Worm (Caenorhabditis elegans) whole organism, late embryonic: ENCODE results near the gene bpnt-1.
A peak's percentile ranks its signal among the peaks of the same experiment; 100 is the strongest.

Experiments
- C08G9.2 ChIP-seq: sonication (generic microtip); optimal IDR thresholded peaks from 2 replicates; lab custom pipeline; 2016; ENCODE audit warnings: mild to moderate bottlenecking, missing genetic modification characterization, moderate library complexity, missing compliant biosample characterization
- F13H6.1 ChIP-seq: sonication (generic microtip); optimal IDR thresholded peaks from 2 replicates; lab custom pipeline; 2016; ENCODE audit warnings: missing genetic modification characterization, missing compliant biosample characterization
- ceh-19 ChIP-seq: fragments of 200-800 bp; sonication (Bioruptor generic); optimal IDR thresholded peaks from 2 replicates; lab custom pipeline; 2018; ENCODE audit warnings: mild to moderate bottlenecking, missing genetic modification characterization, missing compliant biosample characterization
- ceh-22 ChIP-seq: sonication (generic microtip); optimal IDR thresholded peaks from 2 replicates; lab custom pipeline; 2017; ENCODE audit warnings: missing biosample characterization, missing genetic modification characterization
- ceh-30 ChIP-seq: fragments of 150-350 bp; optimal IDR thresholded peaks from 2 replicates; lab custom pipeline; 2014; ENCODE audit warnings: missing biosample characterization, missing genetic modification characterization
- ceh-31 ChIP-seq: sonication (generic microtip); optimal IDR thresholded peaks from 2 replicates; lab custom pipeline; 2016; ENCODE audit warnings: missing genetic modification characterization, missing compliant biosample characterization
- ceh-34 ChIP-seq: sonication (generic microtip); optimal IDR thresholded peaks from 2 replicates; lab custom pipeline; 2016; ENCODE audit warnings: mild to moderate bottlenecking, missing genetic modification characterization, missing compliant biosample characterization
- ceh-45 ChIP-seq: fragments of 200-800 bp; sonication (Bioruptor generic); IDR thresholded peaks from 2 replicates; pipeline ENCODE4 v1.3.6; 2022; ENCODE audit warnings: missing genetic modification reagents, missing genetic modification characterization, missing compliant biosample characterization
- ceh-48 ChIP-seq: sonication (generic microtip); optimal IDR thresholded peaks from 2 replicates; lab custom pipeline; 2016; ENCODE audit warnings: missing genetic modification characterization, inconsistent platforms, missing compliant biosample characterization
- che-1 ChIP-seq: sonication (generic microtip); optimal IDR thresholded peaks from 2 replicates; lab custom pipeline; 2016; ENCODE audit warnings: mild to moderate bottlenecking, missing genetic modification characterization, missing compliant biosample characterization
- dmd-4 ChIP-seq: sonication (generic microtip); optimal IDR thresholded peaks from 2 replicates; lab custom pipeline; 2016; ENCODE audit warnings: borderline replicate concordance, missing genetic modification characterization, missing compliant biosample characterization
- elt-2 ChIP-seq: sonication (generic microtip); optimal IDR thresholded peaks from 2 replicates; lab custom pipeline; 2016; ENCODE audit warnings: missing genetic modification reagents, missing genetic modification characterization, missing compliant biosample characterization
- elt-4 ChIP-seq: sonication (generic microtip); optimal IDR thresholded peaks from 2 replicates; lab custom pipeline; 2016; ENCODE audit warnings: missing genetic modification characterization, missing compliant biosample characterization
- ets-4 ChIP-seq: sonication (generic microtip); optimal IDR thresholded peaks from 2 replicates; lab custom pipeline; 2016; ENCODE audit warnings: missing genetic modification characterization, missing compliant biosample characterization
- fax-1 ChIP-seq: sonication (generic microtip); optimal IDR thresholded peaks from 2 replicates; lab custom pipeline; 2016; ENCODE audit warnings: missing genotype, missing genetic modification characterization, missing compliant biosample characterization
- fkh-10 ChIP-seq: fragments of 150-350 bp; optimal IDR thresholded peaks from 2 replicates; lab custom pipeline; 2014; ENCODE audit warnings: missing biosample characterization, missing genetic modification reagents, missing genetic modification characterization
- fkh-6 ChIP-seq: sonication (generic microtip); optimal IDR thresholded peaks from 2 replicates; lab custom pipeline; 2016; ENCODE audit warnings: missing genetic modification characterization, missing compliant biosample characterization
- hlh-15 ChIP-seq: sonication (generic microtip); optimal IDR thresholded peaks from 2 replicates; lab custom pipeline; 2016; ENCODE audit warnings: missing genetic modification characterization, missing compliant biosample characterization
- hlh-6 ChIP-seq: sonication (generic microtip); optimal IDR thresholded peaks from 2 replicates; lab custom pipeline; 2016; ENCODE audit warnings: missing genotype, missing genetic modification characterization, missing compliant biosample characterization
- hlh-8 ChIP-seq: sonication (generic microtip); optimal IDR thresholded peaks from 2 replicates; lab custom pipeline; 2016; ENCODE audit warnings: missing genotype, missing genetic modification characterization, missing compliant biosample characterization
- lim-6 ChIP-seq: sonication (generic microtip); optimal IDR thresholded peaks from 2 replicates; lab custom pipeline; 2016; ENCODE audit warnings: missing genetic modification characterization, missing compliant biosample characterization
- nhr-232 ChIP-seq: sonication (generic microtip); optimal IDR thresholded peaks from 2 replicates; lab custom pipeline; 2016; ENCODE audit warnings: missing genetic modification characterization, missing compliant biosample characterization
- npax-4 ChIP-seq: sonication (generic microtip); optimal IDR thresholded peaks from 2 replicates; lab custom pipeline; 2016; ENCODE audit warnings: missing genetic modification characterization, missing compliant biosample characterization
- pag-3 ChIP-seq: sonication (generic microtip); optimal IDR thresholded peaks from 2 replicates; lab custom pipeline; 2016; ENCODE audit warnings: missing compliant biosample characterization, missing genetic modification characterization, borderline replicate concordance
- pha-4 ChIP-seq: fragments of 150-350 bp; optimal IDR thresholded peaks from 2 replicates; lab custom pipeline; 2018; ENCODE audit warnings: missing biosample characterization, missing genetic modification reagents, missing genetic modification characterization
- pqm-1 ChIP-seq: sonication (generic microtip); optimal IDR thresholded peaks from 2 replicates; lab custom pipeline; 2016; ENCODE audit warnings: missing genetic modification characterization, missing compliant biosample characterization
- rnt-1 ChIP-seq: sonication (generic microtip); optimal IDR thresholded peaks from 2 replicates; lab custom pipeline; 2016; ENCODE audit warnings: missing genetic modification characterization, missing compliant biosample characterization
- sdc-2 ChIP-seq: sonication (generic microtip); optimal IDR thresholded peaks from 2 replicates; lab custom pipeline; 2016; ENCODE audit warnings: missing genotype, missing genetic modification characterization, missing compliant biosample characterization
- sox-4 ChIP-seq: sonication (generic microtip); optimal IDR thresholded peaks from 2 replicates; lab custom pipeline; 2017; ENCODE audit warnings: mild to moderate bottlenecking, missing genetic modification characterization, inconsistent platforms, missing compliant biosample characterization
- syd-9 ChIP-seq: sonication (generic microtip); optimal IDR thresholded peaks from 2 replicates; lab custom pipeline; 2016; ENCODE audit warnings: mild to moderate bottlenecking, missing genetic modification characterization, moderate library complexity, missing compliant biosample characterization
- tbx-7 ChIP-seq: sonication (generic microtip); optimal IDR thresholded peaks from 2 replicates; lab custom pipeline; 2016; ENCODE audit warnings: missing genotype, missing genetic modification characterization, missing compliant biosample characterization
- ttx-3 ChIP-seq: sonication (generic microtip); optimal IDR thresholded peaks from 2 replicates; lab custom pipeline; 2016; ENCODE audit warnings: missing genetic modification reagents, missing genetic modification characterization, missing compliant biosample characterization
- unc-42 ChIP-seq: sonication (generic microtip); optimal IDR thresholded peaks from 2 replicates; lab custom pipeline; 2016; ENCODE audit warnings: missing genotype, missing genetic modification characterization, missing compliant biosample characterization
- zip-5 ChIP-seq: sonication (generic microtip); optimal IDR thresholded peaks from 2 replicates; lab custom pipeline; 2016; ENCODE audit warnings: missing genetic modification characterization, missing compliant biosample characterization

bpnt-1 gene

DNA sequence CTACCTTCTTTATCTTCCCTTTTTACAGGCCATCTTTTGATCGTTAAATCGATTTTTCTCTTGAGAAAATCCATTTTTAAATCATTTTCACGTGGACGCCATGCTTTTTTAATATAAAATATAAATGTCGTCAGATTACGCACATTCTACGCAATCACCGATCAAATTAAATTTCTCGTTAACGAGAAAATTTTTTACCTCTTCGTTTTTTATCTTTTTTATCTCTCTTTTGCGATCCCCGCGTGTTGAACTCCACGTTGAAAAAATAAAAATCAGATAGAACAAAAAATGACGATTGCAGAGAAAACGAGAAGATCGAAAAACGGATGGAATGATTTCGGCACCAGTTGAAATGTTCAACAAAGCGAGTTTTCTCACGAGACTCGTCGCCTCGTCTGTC lies at the start of gene bpnt-1:
Gene bpnt-1 (plus strand): TSS at position 301 of the 400 bp plus-strand sequence.
- TF ChIP-seq sox-4 (tag; lab: Kevin White, UChicago) (no peak), fkh-6 (tag; lab: Kevin White, UChicago) (no peak), zip-5 (no peak), ceh-30 (tag; lab: Kevin White, UChicago) (no peak), ceh-19 (GFP tag; lab: Kevin White, UChicago) (no peak), fax-1 (tag; lab: Kevin White, UChicago) (no peak), hlh-8 (tag; lab: Kevin White, UChicago) (no peak), tbx-7 (tag; lab: Kevin White, UChicago) (no peak), ceh-22 (no peak), che-1 (tag; lab: Kevin White, UChicago) (no peak), nhr-232 (tag; lab: Kevin White, UChicago) (no peak), ceh-45 (GFP tag; lab: Robert Waterston, UW) (no peak), ceh-48 (tag; lab: Kevin White, UChicago) (no peak), syd-9 (tag; lab: Kevin White, UChicago) (no peak), dmd-4 (tag; lab: Kevin White, UChicago) (no peak), pqm-1 (tag; lab: Kevin White, UChicago) (no peak), fkh-10 (GFP tag; lab: Kevin White, UChicago) (no peak), pag-3 (tag; lab: Kevin White, UChicago) (no peak), pha-4 (tag; lab: Kevin White, UChicago) (no peak), unc-42 (tag; lab: Kevin White, UChicago) (no peak)

DNA sequence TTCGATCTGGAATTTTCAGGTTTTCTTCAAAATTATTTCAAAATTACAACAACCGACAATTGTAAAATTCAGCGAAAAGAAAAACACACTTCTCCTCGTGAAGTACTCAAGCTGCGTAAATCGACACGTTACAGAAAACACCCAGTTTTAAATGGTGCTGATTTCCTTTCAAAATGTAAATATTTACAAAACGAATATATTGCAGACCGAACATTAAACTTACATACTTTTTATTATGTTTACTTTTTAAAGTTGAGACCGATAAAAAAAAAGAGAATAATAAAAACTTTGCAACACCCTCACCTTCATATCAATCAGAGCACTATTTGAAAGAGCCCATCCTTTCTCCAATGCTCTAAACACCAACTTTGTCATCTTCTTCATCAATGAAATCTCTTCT lies 49.2 kb upstream of the bpnt-1 start:
- TF ChIP-seq ceh-48 (tag; lab: Kevin White, UChicago) (no peak), dmd-4 (tag; lab: Kevin White, UChicago) (no peak), ceh-19 (GFP tag; lab: Kevin White, UChicago) (no peak), fkh-6 (tag; lab: Kevin White, UChicago) (no peak), sdc-2 (tag; lab: Kevin White, UChicago) (no peak), ttx-3 (no peak), elt-4 (tag; lab: Kevin White, UChicago) (no peak), che-1 (tag; lab: Kevin White, UChicago) (no peak), ceh-22 (no peak), C08G9.2 (tag; lab: Kevin White, UChicago) (no peak), unc-42 (tag; lab: Kevin White, UChicago) (no peak)

DNA sequence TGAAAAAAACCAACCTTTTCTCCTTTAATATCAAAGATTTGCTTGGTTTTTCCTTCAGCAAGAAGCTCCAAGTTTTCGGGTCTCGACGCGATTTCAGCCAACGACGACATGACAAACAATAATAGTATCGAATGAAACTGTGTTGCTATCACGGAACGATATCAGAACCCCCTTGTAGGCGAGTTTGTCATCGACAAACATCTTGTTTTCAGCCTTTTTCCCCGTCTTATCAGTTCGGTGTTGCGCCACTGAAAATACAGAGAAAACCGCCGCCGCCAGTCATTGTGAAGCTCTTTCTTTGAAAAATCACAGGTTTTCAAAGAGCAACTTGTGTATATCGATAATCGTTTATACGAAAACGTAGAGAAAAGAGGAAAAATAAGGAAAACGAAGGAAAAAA lies 47.6 kb upstream of the bpnt-1 start, which contains the start of gene paic-1:
Gene paic-1 (minus strand): TSS at position 120 of the 400 bp plus-strand sequence.
- TF ChIP-seq elt-2 (tag; lab: Kevin White, UChicago) = peak; percentile 74
- no peak for TF ChIP-seq ceh-48 (tag; lab: Kevin White, UChicago)

DNA sequence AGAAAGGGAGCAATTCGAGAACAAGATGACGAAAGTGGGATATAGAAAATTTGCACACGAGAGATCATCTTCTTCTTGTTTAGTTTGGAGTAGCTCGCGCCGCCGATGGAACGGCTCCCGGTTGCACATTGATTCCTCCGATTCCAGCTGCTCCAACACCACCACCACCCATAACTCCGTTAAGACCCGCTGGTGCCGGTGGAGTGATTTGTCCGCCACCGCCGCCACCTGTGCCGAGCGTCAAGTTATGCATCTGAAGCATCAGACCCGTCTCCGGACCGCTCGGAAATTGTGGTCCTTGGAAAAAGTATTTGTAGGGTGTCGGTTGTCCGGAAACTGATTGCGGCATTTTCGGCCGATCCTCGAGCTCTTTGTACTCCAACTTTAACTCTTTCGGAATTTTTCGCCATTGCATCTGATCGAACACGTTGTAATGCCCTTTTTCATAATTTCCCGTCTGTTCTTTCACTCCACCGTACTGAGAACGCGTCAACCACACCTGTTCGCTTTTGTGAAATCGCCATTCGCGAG lies 47.1 kb upstream of the bpnt-1 start:
- no peak for TF ChIP-seq F13H6.1 (tag; lab: Kevin White, UChicago)
- TF ChIP-seq fkh-6 (tag; lab: Kevin White, UChicago) = peak; percentile 48

DNA sequence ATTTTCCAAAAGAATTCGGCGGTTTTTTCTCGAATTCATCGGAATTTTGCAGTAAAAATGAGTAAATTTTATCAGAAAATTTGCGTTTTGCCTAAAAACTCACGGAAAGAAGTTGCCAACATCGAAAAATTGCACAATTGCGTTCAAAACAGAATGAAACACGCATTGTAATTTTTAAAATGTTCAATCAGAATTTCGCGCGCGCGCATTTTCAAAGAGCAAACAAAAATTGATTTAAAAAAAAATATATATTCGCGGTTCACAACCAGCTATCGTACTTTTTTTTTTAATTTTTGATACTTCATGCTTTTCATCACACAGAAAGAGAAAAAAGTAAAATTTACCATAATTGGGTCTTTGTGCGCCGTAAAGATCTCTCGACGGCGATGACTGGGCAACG lies 45.2 kb upstream of the bpnt-1 start:
- no peak for TF ChIP-seq ets-4 (tag; lab: Kevin White, UChicago)
- no peak for TF ChIP-seq npax-4 (tag; lab: Kevin White, UChicago)
- TF ChIP-seq ceh-31 (tag; lab: Kevin White, UChicago) = no peak
- TF ChIP-seq pha-4 (tag; lab: Kevin White, UChicago) = no peak
- no peak for TF ChIP-seq elt-2 (tag; lab: Kevin White, UChicago)
- no peak for TF ChIP-seq hlh-6 (tag; lab: Kevin White, UChicago)
- TF ChIP-seq rnt-1 (tag; lab: Kevin White, UChicago) = no peak
- no peak for TF ChIP-seq fkh-6 (tag; lab: Kevin White, UChicago)
- TF ChIP-seq hlh-15 (tag; lab: Kevin White, UChicago) = no peak
- no peak for TF ChIP-seq ceh-34 (tag; lab: Kevin White, UChicago)
- TF ChIP-seq lim-6 (tag; lab: Kevin White, UChicago) = no peak
